Worm (Caenorhabditis elegans) whole organism, mixed stage, embryonic: ENCODE measurements around the gene T24E12.2.
"Not testable (repeated sequence)": the region's sequence is repeated elsewhere in the genome, so short reads cannot be mapped to it uniquely, and the experiment has no call there.

Experiments used
- bed-3 ChIP-seq: fragments of 200-800 bp; sonication (Bioruptor generic); optimal IDR thresholded peaks from 3 replicates; lab custom pipeline; 2018; ENCODE audit warnings: mild to moderate bottlenecking, missing genetic modification characterization, moderate library complexity, missing compliant biosample characterization
- blmp-1 ChIP-seq: fragments of 150-350 bp; optimal IDR thresholded peaks from 2 replicates; lab custom pipeline; 2014; ENCODE audit warnings: missing biosample characterization, missing genetic modification characterization
- ceh-39 ChIP-seq: fragments of 150-350 bp; optimal IDR thresholded peaks from 2 replicates; lab custom pipeline; 2014; ENCODE audit warnings: missing biosample characterization, missing genetic modification characterization
- ceh-43 ChIP-seq: fragments of 200-800 bp; sonication (Bioruptor generic); optimal IDR thresholded peaks from 2 replicates; lab custom pipeline; 2018; ENCODE audit warnings: mild to moderate bottlenecking, missing genetic modification characterization, moderate library complexity, missing compliant biosample characterization
- ceh-83 ChIP-seq: fragments of 200-800 bp; sonication (Bioruptor generic); optimal IDR thresholded peaks from 2 replicates; lab custom pipeline; 2018; ENCODE audit warnings: mild to moderate bottlenecking, missing genetic modification characterization, missing compliant biosample characterization
- cnd-1 ChIP-seq: fragments of 200-800 bp; sonication (Bioruptor generic); optimal IDR thresholded peaks from 2 replicates; lab custom pipeline; 2018; ENCODE audit warnings: mild to moderate bottlenecking, missing genetic modification characterization, missing compliant biosample characterization
- drap-1 ChIP-seq: fragments of 200-800 bp; sonication (Bioruptor generic); optimal IDR thresholded peaks from 3 replicates; lab custom pipeline; 2018; ENCODE audit warnings: mild to moderate bottlenecking, missing genetic modification characterization, missing compliant biosample characterization
- elt-1 ChIP-seq: sonication (generic microtip); optimal IDR thresholded peaks from 2 replicates; lab custom pipeline; 2017; ENCODE audit warnings: missing genetic modification characterization, mild to moderate bottlenecking, missing compliant biosample characterization, antibody characterized with exemption, moderate library complexity, borderline replicate concordance; ENCODE audit not compliant: insufficient read depth
- hlh-1 ChIP-seq: fragments of 150-350 bp; optimal IDR thresholded peaks from 2 replicates; lab custom pipeline; 2014; ENCODE audit warnings: missing biosample characterization, missing genetic modification reagents, missing genetic modification characterization
- lin-13 ChIP-seq: fragments of 150-350 bp; optimal IDR thresholded peaks from 2 replicates; lab custom pipeline; 2014; ENCODE audit warnings: missing biosample characterization, missing genetic modification characterization
- lin-32 ChIP-seq: fragments of 200-800 bp; sonication (Bioruptor generic); optimal IDR thresholded peaks from 2 replicates; lab custom pipeline; 2018; ENCODE audit warnings: mild to moderate bottlenecking, missing genetic modification characterization, missing compliant biosample characterization
- lsy-2 ChIP-seq: fragments of 150-350 bp; optimal IDR thresholded peaks from 2 replicates; lab custom pipeline; 2014; ENCODE audit warnings: missing biosample characterization, missing genetic modification characterization
- mab-5 ChIP-seq: fragments of 150-350 bp; optimal IDR thresholded peaks from 2 replicates; lab custom pipeline; 2014; ENCODE audit warnings: missing biosample characterization, missing genetic modification characterization
- mep-1 ChIP-seq: fragments of 150-350 bp; optimal IDR thresholded peaks from 2 replicates; lab custom pipeline; 2017; ENCODE audit warnings: missing biosample characterization, missing genetic modification reagents, missing genetic modification characterization, inconsistent platforms
- nhr-12 ChIP-seq: fragments of 150-350 bp; optimal IDR thresholded peaks from 2 replicates; lab custom pipeline; 2014; ENCODE audit warnings: missing biosample characterization, missing genetic modification characterization
- nhr-2 ChIP-seq: fragments of 150-350 bp; optimal IDR thresholded peaks from 2 replicates; lab custom pipeline; 2014; ENCODE audit warnings: missing biosample characterization, missing genetic modification characterization
- nhr-237 ChIP-seq: fragments of 150-350 bp; optimal IDR thresholded peaks from 2 replicates; lab custom pipeline; 2014; ENCODE audit warnings: missing biosample characterization, missing genetic modification characterization
- nhr-76 ChIP-seq: sonication (generic microtip); optimal IDR thresholded peaks from 2 replicates; lab custom pipeline; 2017; ENCODE audit warnings: missing biosample characterization, missing genetic modification characterization
- sem-2 ChIP-seq: fragments of 200-800 bp; sonication (Bioruptor generic); optimal IDR thresholded peaks from 2 replicates; lab custom pipeline; 2018; ENCODE audit warnings: mild to moderate bottlenecking, missing genetic modification characterization, missing compliant biosample characterization
- snpc-4 ChIP-seq: fragments of 150-350 bp; optimal IDR thresholded peaks from 2 replicates; lab custom pipeline; 2014; ENCODE audit warnings: missing biosample characterization, missing genetic modification characterization
- unc-120 ChIP-seq: sonication (generic microtip); optimal IDR thresholded peaks from 2 replicates; lab custom pipeline; 2017; ENCODE audit warnings: missing genetic modification characterization, missing compliant biosample characterization; ENCODE audit not compliant: poor library complexity, severe bottlenecking
- unc-39 ChIP-seq: fragments of 150-350 bp; optimal IDR thresholded peaks from 2 replicates; lab custom pipeline; 2014; ENCODE audit warnings: missing biosample characterization, missing genetic modification characterization
- zip-8 ChIP-seq: fragments of 150-350 bp; optimal IDR thresholded peaks from 2 replicates; lab custom pipeline; 2014; ENCODE audit warnings: missing biosample characterization, missing genetic modification characterization
- ztf-11 ChIP-seq: fragments of 150-350 bp; optimal IDR thresholded peaks from 2 replicates; lab custom pipeline; 2014; ENCODE audit warnings: missing biosample characterization, missing genetic modification characterization

T24E12.2 gene

DNA sequence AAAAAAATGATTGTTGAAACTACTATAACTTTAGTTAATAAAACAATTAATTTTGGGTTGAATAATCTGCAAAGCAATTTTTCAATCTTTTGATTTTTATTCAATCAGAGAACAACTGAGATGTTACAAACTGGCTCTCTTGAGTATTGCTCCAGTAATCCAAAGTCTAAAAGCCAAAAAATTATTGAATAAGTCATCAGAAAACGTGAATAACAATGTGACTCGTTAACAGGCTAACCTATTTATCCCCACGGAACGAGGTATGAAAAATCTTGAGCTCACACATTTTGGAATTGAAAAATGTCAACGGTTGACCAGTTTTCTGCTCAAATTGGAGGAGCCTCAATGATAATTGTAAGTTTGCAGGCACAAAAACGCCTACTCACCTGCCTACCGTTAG, 25.3 kb upstream of the T24E12.2 start, which contains the start of gene srx-111:
Gene srx-111 (plus strand): TSS at position 301 of the 400 bp plus-strand sequence.
- TF ChIP-seq drap-1 (GFP tag; lab: Kevin White, UChicago) (no peak), lin-13 (no peak), mep-1 (tag; lab: Kevin White, UChicago) (no peak), nhr-76 (tag; lab: Kevin White, UChicago) (no peak), hlh-1 (tag; lab: Kevin White, UChicago) (no peak), mab-5 (no peak)

DNA sequence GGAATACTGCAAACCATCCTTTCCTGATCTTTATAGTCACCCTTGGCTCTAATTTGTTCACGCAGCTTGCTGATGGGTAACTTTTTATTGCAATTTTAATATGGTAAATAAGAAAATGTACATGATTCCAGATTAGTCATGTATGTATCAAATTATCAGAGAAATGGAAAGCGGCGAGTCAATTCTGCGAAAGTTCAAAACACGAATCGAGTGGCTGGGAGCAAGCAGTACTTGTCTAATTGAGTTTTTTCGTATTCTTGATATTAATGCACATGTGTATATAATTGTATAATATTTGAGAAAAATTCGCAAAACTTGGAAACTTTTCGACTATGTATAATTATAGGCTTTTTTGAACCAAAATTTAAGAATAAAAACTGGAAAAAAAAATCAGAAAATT, 23.7 kb upstream of the T24E12.2 start, which contains the start of gene T24E12.12:
Gene T24E12.12 (plus strand): TSS at position 281 of the 400 bp plus-strand sequence.
- no peak for TF ChIP-seq ceh-83 (GFP tag; lab: Kevin White, UChicago)

DNA sequence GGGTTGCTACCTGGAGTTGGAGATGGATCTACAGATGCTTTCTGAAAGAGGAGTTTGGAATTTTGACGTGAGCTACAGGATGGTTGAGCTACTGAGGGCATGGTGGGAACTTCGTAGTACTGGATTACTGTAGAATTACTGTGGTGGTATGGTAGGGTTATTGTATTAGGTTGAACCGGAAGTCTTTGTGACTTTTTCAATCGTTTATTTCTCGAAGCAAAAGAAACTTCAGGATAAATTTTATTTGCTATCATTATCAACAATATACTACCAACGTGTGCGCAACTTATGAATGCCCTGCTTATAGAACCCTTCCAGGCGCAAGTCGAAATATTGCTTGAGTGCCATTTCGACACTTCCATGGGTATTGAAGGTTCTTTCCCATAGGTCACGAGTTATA, 21.2 kb upstream of the T24E12.2 start, which contains the start of gene T24E12.6:
Gene T24E12.6 (minus strand): TSS at position 101 of the 400 bp plus-strand sequence.
- not testable (repeated sequence) for TF ChIP-seq nhr-12, nhr-76, nhr-237 (tag; lab: Kevin White, UChicago)

DNA sequence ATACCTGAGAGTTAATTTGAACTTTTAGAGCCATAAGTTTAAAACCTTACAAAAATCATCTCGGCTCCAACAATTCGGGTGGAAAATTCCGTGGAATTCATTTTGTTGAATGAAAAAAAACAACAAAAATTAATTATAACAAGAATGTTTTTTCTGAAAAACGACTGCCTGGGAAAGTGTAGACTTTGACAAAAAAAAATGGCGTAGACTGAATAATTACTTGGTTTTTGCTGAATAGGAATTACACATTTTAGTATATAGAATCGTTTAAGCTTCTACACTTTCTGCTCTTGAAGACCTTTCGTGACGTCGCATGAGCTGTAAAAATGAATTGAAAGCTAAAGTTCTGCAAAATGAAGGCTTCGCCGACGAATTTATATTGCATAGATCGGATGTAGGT, 18.3 kb upstream of the T24E12.2 start, which contains the start of gene srx-112:
Gene srx-112 (minus strand): TSS at position 101 of the 400 bp plus-strand sequence.
- no peak for TF ChIP-seq nhr-12 (tag; lab: Kevin White, UChicago)
- no peak for TF ChIP-seq mab-5

DNA sequence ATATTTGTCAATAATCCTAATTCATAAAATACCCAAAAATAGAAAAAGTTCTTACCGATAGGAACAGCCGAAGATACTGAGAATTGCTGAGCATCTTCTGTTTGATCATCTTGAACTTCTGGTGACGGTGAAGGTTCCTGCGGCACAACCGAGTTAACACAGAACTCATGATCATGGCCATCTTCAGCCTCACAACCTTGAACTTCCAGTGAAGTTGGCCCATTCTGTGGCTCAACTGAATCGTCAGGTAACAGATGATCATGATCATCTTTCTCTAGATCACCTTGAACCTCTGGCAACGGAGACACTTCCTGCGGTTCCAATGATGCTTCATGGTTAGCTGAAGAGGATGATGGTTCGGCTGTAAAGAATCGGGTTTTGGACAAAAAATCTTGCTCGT, 11.1 kb upstream of the T24E12.2 start:
- no peak for TF ChIP-seq nhr-2 (tag; lab: Kevin White, UChicago)

DNA sequence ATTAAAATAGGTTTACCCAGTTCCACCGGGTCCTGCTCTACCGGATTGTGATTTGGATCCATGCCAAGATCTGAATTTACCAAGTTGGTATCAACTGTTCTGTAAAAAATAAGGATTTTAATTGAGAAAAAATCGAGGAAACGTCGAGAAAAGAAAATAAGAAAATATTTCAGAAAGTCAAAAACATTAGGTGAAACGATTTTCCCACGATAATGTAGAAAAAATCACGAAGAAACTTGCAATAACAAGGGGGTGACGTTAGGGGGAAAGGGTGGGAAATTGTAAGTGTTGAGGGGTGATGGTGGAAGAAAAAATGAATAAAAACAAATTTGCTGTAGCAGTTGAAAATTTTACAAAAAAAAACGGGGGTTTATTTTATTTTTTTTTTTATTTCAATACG, 9.6 kb upstream of the T24E12.2 start, which contains the start of gene T24E12.10:
Gene T24E12.10 (minus strand): TSS at position 101 of the 400 bp plus-strand sequence.
- TF ChIP-seq zip-8 (tag; lab: Kevin White, UChicago) (no peak), lin-13 (no peak), ceh-39 (no peak), ceh-83 (GFP tag; lab: Kevin White, UChicago) (no peak)

DNA sequence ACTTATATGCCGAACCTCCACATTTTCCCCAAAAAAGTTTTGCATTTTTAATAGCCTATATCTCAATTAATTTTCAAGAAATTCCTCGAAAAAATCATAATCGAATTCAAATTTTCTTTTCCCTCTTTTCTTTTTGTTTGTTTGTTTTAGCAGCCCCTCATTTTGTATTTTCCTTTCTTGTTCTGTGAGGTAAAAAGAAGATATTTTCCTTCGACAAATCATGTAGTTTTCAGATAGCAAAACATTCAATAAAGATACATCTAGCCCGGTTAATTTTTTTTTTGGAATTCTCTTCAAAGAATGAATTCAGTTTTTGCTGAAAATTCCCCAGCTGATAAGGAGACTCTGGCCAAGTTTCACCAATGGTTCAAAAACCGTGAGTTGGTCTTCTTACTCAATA, 7.0 kb upstream of the T24E12.2 start, which contains the start of gene T24E12.3:
Gene T24E12.3 (plus strand): TSS at position 301 of the 400 bp plus-strand sequence.
- TF ChIP-seq elt-1 (tag; lab: Kevin White, UChicago) (no peak), mep-1 (tag; lab: Kevin White, UChicago) (no peak), drap-1 (GFP tag; lab: Kevin White, UChicago) (no peak), ztf-11 (no peak), snpc-4 (tag; lab: Kevin White, UChicago) (no peak), ceh-83 (GFP tag; lab: Kevin White, UChicago) (no peak), sem-2 (GFP tag; lab: Kevin White, UChicago) (no peak), lin-13 (no peak), unc-39 (tag; lab: Kevin White, UChicago) (no peak), ceh-43 (no peak), zip-8 (tag; lab: Kevin White, UChicago) (no peak), blmp-1 (tag; lab: Kevin White, UChicago) (no peak), lsy-2 (no peak), cnd-1 (tag; lab: Kevin White, UChicago) (no peak), lin-32 (GFP tag; lab: Kevin White, UChicago) (no peak), nhr-12 (tag; lab: Kevin White, UChicago) (no peak)

DNA sequence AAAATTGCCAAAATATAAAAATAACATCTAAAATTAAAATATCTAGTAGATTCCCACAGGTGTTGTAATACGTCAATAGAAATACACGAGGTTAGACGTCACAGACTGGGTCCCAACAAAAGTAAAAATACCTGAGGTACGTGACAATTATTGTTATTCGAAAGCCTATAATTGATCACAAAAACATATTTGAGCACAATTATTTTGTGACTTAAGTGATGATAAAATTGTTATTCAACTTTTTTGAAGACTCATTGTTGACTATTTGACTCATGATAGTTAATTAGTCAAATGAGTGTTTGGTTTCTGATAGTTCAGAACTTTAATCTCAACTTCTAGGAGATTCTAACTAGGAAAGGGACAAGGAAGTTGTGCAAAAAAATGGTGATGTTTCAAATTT, 4.9 kb upstream of the T24E12.2 start:
- no peak for TF ChIP-seq unc-120 (tag; lab: Kevin White, UChicago)
- TF ChIP-seq elt-1 (tag; lab: Kevin White, UChicago), result no peak
- TF ChIP-seq zip-8 (tag; lab: Kevin White, UChicago), result no peak

DNA sequence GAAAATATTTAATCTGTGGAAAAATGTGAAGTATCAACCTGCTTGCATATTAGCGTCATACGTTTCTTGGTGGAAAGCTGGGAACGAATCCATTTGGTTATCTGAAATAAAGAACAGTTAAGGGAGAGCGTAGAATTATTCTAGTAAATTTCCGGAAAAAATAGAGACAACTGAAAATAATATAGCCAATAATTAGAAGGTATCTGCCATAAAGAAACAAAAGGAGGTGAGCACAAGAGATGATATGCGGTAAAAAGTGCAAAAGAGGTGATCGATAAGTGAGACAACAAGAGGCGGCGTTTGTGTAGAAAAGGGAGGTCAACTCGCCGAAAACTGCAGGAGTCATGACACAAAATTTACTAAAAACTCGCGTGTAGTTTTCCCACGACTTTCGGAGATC, 3.3 kb upstream of the T24E12.2 start, which contains the start of gene T24E12.11:
Gene T24E12.11 (minus strand): TSS at position 101 of the 400 bp plus-strand sequence.
- TF ChIP-seq bed-3, result no peak
